Worm (Caenorhabditis elegans) whole organism, L4/young adult: Measurements from ENCODE around the gene Y39F10C.3.

Source experiments
- W03F9.2 ChIP-seq: fragments of 150-350 bp; optimal IDR thresholded peaks from 2 replicates; lab custom pipeline; 2014; ENCODE audit warnings: missing biosample characterization, missing genetic modification characterization
- dao-5 ChIP-seq: sonication (generic microtip); optimal IDR thresholded peaks from 2 replicates; lab custom pipeline; 2016; ENCODE audit warnings: missing genotype, missing genetic modification characterization, moderate library complexity, missing compliant biosample characterization
- him-1 ChIP-seq: sonication (generic microtip); optimal IDR thresholded peaks from 2 replicates; lab custom pipeline; 2016; ENCODE audit warnings: missing genotype, missing genetic modification reagents, missing genetic modification characterization, missing compliant biosample characterization

Gene Y39F10C.3

DNA sequence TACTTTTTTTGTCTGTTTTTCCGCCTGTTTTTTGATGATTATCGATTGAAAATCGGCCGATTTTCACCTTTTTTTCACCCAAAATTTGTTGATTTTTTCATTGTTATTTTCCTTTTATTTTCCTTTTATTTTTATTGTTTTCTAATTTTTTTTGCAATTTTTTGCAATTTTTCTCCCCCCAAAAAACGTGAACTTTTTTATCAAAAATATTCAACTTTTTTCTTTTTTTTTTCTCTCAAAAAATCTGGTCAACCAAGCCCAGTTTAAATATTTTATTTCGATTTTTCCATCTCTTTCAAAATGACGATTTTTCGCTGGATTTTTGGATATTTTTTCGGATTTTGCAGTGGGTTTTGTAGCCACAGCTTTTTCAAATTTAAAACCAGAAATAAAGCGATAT, 49.3 kb downstream of the Y39F10C.3 start, which contains the start of gene rfip-2:
TSS of gene rfip-2 (plus strand) at position 301 of the 400 bp plus-strand sequence.
- TF ChIP-seq him-1 (tag; lab: Kevin White, UChicago) (no peak), W03F9.2 (tag; lab: Kevin White, UChicago) (no peak), dao-5 (tag; lab: Kevin White, UChicago) (no peak)

DNA sequence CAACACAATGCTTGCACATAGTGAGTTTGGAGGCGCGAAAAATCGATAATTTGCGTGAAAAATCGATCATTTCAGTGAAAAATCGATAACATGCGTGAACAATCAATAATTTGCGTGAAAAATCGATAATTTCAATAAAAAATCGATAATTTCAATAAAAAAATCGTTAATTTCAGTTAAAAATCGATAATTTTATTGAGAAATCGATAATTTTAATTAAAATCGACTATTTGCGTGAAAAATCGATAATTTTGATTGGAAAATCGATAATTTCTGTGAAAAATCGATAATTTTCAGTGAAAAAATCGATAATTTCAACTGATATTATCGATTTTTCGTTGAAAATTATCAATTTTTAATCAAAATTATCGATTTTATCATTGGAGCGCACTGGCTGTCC, 49.8 kb downstream of the Y39F10C.3 start:
- no peak for TF ChIP-seq dao-5 (tag; lab: Kevin White, UChicago)
- no peak for TF ChIP-seq him-1 (tag; lab: Kevin White, UChicago)
- no peak for TF ChIP-seq W03F9.2 (tag; lab: Kevin White, UChicago)
